Worm (Caenorhabditis elegans): ENCODE results near the gene Y39A1A.9.

ce11 chrIII:10636493-10637031, 3.3 kb upstream of the Y39A1A.9 start:
- TF ChIP-seq aly-2 (tag; optimal IDR thresholded peaks at IDR 0.05): no peak
- TF ChIP-seq unc-55 (GFP tag; optimal IDR thresholded peaks at IDR 0.05): no peak
- no peak for TF ChIP-seq zag-1 (tag; optimal IDR thresholded peaks at IDR 0.05)
- TF ChIP-seq elt-1 (tag; optimal IDR thresholded peaks at IDR 0.05): no peak
- peak; percentile 32 for TF ChIP-seq egl-27 (tag; optimal IDR thresholded peaks at IDR 0.05)
